Worm (Caenorhabditis elegans): ENCODE results near the gene mrpl-21.

The mrpl-21 gene

DNA sequence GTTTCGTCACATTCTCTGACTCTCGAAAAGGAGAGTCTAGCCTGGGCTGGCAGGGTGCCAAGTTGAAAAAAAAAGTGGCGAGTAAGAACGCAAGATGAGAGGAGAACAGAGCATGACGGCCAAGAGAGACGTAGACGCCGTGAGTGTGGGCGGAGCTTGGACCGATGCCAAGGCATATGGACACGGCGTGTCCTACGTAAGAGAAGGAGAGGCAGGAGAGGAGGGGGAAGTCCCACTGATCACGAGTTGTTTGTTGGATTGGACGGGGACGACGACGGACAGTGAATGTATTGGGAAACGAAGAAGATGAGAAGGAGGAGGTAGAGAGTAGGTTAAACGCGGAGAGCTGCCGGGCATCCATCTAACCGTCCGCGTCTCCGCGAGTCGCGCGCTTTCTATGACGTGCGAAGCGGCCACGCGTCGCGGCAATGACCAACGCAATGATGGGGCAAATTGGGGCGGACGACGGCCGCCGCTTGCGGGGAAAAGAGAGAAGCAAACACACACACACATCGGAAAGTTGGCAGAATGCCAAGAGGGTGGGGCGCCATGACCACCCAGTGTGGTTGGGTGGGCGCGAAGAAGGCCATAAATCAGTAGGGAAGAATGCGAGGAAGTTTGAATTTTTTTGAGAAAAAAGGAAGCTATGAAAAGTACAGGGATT is 38.7 kb upstream of the mrpl-21 start (continued):
- peak; percentile 29 for TF ChIP-seq ces-1 (GFP tag; optimal IDR thresholded peaks at IDR 0.05)
- no peak for TF ChIP-seq hlh-17 (GFP tag; optimal IDR thresholded peaks at IDR 0.05; ENCODE audit: borderline replicate concordance)
- TF ChIP-seq xbp-1 (tag; optimal IDR thresholded peaks at IDR 0.05) = peak; percentile 98
- TF ChIP-seq jun-1 (tag; optimal IDR thresholded peaks at IDR 0.05) = peak; percentile 97
- peak; percentile 70 for TF ChIP-seq hpl-2 (GFP tag; optimal IDR thresholded peaks at IDR 0.05)
- no peak for TF ChIP-seq aly-2 (tag; optimal IDR thresholded peaks at IDR 0.05)
- TF ChIP-seq nhr-85 (tag) = peak; percentile 100
- TF ChIP-seq grh-1 (GFP tag; IDR thresholded peaks at IDR 0.05) = peak; percentile 97
- no peak for TF ChIP-seq sptf-1 (tag; optimal IDR thresholded peaks at IDR 0.05)
- TF ChIP-seq irx-1 (tag; optimal IDR thresholded peaks at IDR 0.05) = peak; percentile 97
- peak; percentile 99 for TF ChIP-seq swsn-7 (tag; optimal IDR thresholded peaks at IDR 0.05)
- peak; percentile 96 for TF ChIP-seq mep-1 (tag; optimal IDR thresholded peaks at IDR 0.05)
- TF ChIP-seq ceh-90 (tag; optimal IDR thresholded peaks at IDR 0.05) = peak; percentile 49
- peak; percentile 99 for TF ChIP-seq snu-23 (GFP tag; optimal IDR thresholded peaks at IDR 0.05)
- TF ChIP-seq nhr-12 (tag; optimal IDR thresholded peaks at IDR 0.05) = no peak
- peak; percentile 94 for TF ChIP-seq nhr-77 (tag; optimal IDR thresholded peaks at IDR 0.05)
- TF ChIP-seq Y116A8C.19 (tag; optimal IDR thresholded peaks at IDR 0.05; ENCODE audit: borderline replicate concordance) = peak; percentile 17
- TF ChIP-seq tlp-1 (tag; optimal IDR thresholded peaks at IDR 0.05) = no peak
- peak; percentile 95 for TF ChIP-seq pag-3 (tag; optimal IDR thresholded peaks at IDR 0.05; ENCODE audit: borderline replicate concordance, insufficient read depth)
- peak; percentile 72 for TF ChIP-seq hlh-4 (tag; optimal IDR thresholded peaks at IDR 0.05)
- TF ChIP-seq nhr-47 (tag; optimal IDR thresholded peaks at IDR 0.05) = peak; percentile 99
- TF ChIP-seq isw-1 (GFP tag; IDR thresholded peaks at IDR 0.05) = peak; percentile 91
- TF ChIP-seq nhr-76 (tag; optimal IDR thresholded peaks at IDR 0.05) = peak; percentile 17
- TF ChIP-seq lir-3 (tag; optimal IDR thresholded peaks at IDR 0.05; ENCODE audit: poor library complexity) = peak; percentile 92
- peak; percentile 97 for TF ChIP-seq sox-4 (tag; optimal IDR thresholded peaks at IDR 0.05)
- peak; percentile 92 for TF ChIP-seq fkh-10 (GFP tag; optimal IDR thresholded peaks at IDR 0.05)
- TF ChIP-seq ceh-8 (GFP tag; optimal IDR thresholded peaks at IDR 0.05) = peak; percentile 97
- TF ChIP-seq fkh-4 (tag; optimal IDR thresholded peaks at IDR 0.05; ENCODE audit: borderline replicate concordance) = peak; percentile 84
- TF ChIP-seq nhr-28 (tag; optimal IDR thresholded peaks at IDR 0.05) = no peak
- peak; percentile 59 to 68 (median 68) for TF ChIP-seq dpl-1 (GFP tag; optimal IDR thresholded peaks at IDR 0.05)
- TF ChIP-seq zag-1 (tag; optimal IDR thresholded peaks at IDR 0.05) = peak; percentile 77
- no peak for TF ChIP-seq nhr-84 (tag; optimal IDR thresholded peaks at IDR 0.05)
- TF ChIP-seq rnt-1 (tag; optimal IDR thresholded peaks at IDR 0.05) = peak; percentile 90
- TF ChIP-seq egl-13 (tag; optimal IDR thresholded peaks at IDR 0.05) = peak; percentile 100
- TF ChIP-seq mef-2 (tag; optimal IDR thresholded peaks at IDR 0.05) = peak; percentile 96
- peak; percentile 98 for TF ChIP-seq pax-3 (tag; optimal IDR thresholded peaks at IDR 0.05)
- TF ChIP-seq nhr-71 (tag; optimal IDR thresholded peaks at IDR 0.05) = peak; percentile 100
- peak; percentile 83 for TF ChIP-seq efl-3 (GFP tag; optimal IDR thresholded peaks at IDR 0.05)
- TF ChIP-seq F16B12.6 (tag; optimal IDR thresholded peaks at IDR 0.05) = peak; percentile 14
- TF ChIP-seq pqm-1 (tag; optimal IDR thresholded peaks at IDR 0.05) = peak; percentile 70
- peak; percentile 98 for TF ChIP-seq ztf-4 (tag; optimal IDR thresholded peaks at IDR 0.05)
- TF ChIP-seq unc-62 (GFP tag; optimal IDR thresholded peaks at IDR 0.05) = peak; percentile 18
- peak; percentile 97 for TF ChIP-seq nhr-11 (tag; optimal IDR thresholded peaks at IDR 0.05)
- TF ChIP-seq mdl-1 (tag; optimal IDR thresholded peaks at IDR 0.05) = peak; percentile 65 to 95
- TF ChIP-seq lin-14 (GFP tag; optimal IDR thresholded peaks at IDR 0.05) = peak; percentile 100
- TF ChIP-seq ama-1 (optimal IDR thresholded peaks at IDR 0.05) = peak; percentile 48
- TF ChIP-seq nhr-237 (tag; optimal IDR thresholded peaks at IDR 0.05) = peak; percentile 58
- TF ChIP-seq blmp-1 (tag; optimal IDR thresholded peaks at IDR 0.05) = peak; percentile 65
- peak; percentile 87 for TF ChIP-seq lin-13 (GFP tag; optimal IDR thresholded peaks at IDR 0.05)

Measured in whole organism, L1 larva.